Worm (Caenorhabditis elegans): ENCODE data around the gene stip-1.

stip-1 gene

DNA sequence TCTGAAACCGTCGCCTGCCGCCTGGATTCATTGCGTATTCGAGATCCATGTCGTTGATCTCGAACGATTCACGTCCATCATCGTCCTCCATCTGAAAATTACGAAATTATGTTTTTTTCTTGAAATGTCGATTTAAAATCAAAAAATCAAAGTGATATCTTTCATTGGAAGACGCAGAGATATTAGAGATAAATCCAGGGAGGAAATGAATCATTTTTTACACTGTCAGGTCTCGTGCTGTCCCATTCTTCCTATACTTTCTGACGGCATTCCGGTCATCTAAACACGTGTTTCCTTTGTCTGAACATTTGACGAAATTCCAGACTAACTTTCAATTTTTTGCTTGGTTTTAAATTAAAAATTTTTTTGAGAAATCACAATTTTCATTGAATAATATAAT is at the start of gene stip-1:
TSS of gene stip-1 (minus strand) at position 98 of the 400 bp plus-strand sequence.
- TF ChIP-seq nhr-28 (tag; optimal IDR thresholded peaks at IDR 0.05) (no peak), mxl-2 (GFP tag; conservative IDR thresholded peaks at IDR 0.05) (no peak), unc-62 (GFP tag; optimal IDR thresholded peaks at IDR 0.05 in 1 of 2) (no peak), unc-62 (tag; optimal IDR thresholded peaks at IDR 0.05) (no peak), rbr-2 (tag; optimal IDR thresholded peaks at IDR 0.05) (no peak), mxl-3 (GFP tag; optimal IDR thresholded peaks at IDR 0.05) (peak; percentile 25), spr-3 (GFP tag; optimal IDR thresholded peaks at IDR 0.05) (no peak), duxl-1 (tag; optimal IDR thresholded peaks at IDR 0.05; ENCODE audit: poor library complexity) (no peak)

DNA sequence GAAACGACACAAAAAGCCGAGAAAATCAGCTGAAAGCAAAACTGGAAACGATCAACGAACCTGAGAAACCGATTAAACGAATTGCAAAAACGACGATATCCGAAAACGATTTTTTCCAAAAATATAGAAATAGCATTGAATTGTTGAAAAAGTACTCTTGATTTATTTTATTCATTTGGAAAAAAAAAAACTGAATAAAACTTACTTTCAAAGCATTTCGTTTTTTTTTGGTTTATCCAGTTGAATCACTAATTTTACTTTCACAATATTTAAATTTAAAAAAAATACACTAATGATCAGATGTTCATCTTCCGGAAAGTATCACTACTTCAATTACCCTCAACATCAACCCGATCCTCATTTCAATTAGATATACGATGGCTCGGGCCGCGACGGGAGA is 46.8 kb upstream of the stip-1 start, which contains the start of gene T09F3.5:
TSS of gene T09F3.5 (plus strand) at position 301 of the 400 bp plus-strand sequence.
- no peak for TF ChIP-seq lin-1 (GFP tag; IDR thresholded peaks at IDR 0.05)
- no peak for TF ChIP-seq mxl-3 (GFP tag; optimal IDR thresholded peaks at IDR 0.05)
- no peak for TF ChIP-seq fkh-10 (GFP tag; optimal IDR thresholded peaks at IDR 0.05)
- no peak for TF ChIP-seq F37D6.2 (tag; optimal IDR thresholded peaks at IDR 0.05)
- TF ChIP-seq zfp-2 (tag; optimal IDR thresholded peaks at IDR 0.05): no peak
- TF ChIP-seq nhr-28 (tag; optimal IDR thresholded peaks at IDR 0.05): no peak
- TF ChIP-seq Y75B8A.6 (GFP tag; IDR thresholded peaks at IDR 0.05): no peak
- TF ChIP-seq dmd-9 (GFP tag; IDR thresholded peaks at IDR 0.05): no peak
- TF ChIP-seq unc-130 (GFP tag; optimal IDR thresholded peaks at IDR 0.05): no peak
- TF ChIP-seq skn-1 (tag; optimal IDR thresholded peaks at IDR 0.05): no peak
- TF ChIP-seq ZK337.2 (GFP tag; IDR thresholded peaks at IDR 0.05): no peak
- TF ChIP-seq nhr-102 (tag; optimal IDR thresholded peaks at IDR 0.05): no peak

DNA sequence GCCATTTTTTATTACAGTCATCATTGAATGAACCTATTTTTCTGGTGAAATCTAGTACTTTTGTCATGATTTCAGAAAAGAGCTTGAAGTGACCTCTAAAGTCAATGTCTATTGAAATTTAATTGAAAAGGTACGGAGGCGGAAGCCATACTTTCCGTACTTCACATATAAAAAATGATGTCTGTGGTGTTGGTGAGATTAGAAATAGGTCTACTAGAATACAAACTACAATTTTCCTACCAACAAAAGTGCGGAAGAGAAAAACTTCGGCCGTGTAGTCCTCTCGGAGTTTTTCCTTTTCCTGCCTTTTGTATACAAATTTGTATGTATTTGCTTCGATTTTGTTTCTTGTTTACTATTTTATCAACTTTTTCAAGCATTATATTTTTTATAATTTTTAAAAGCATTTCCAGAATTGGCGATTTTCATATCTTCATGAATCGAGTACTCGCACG is 45.5 kb upstream of the stip-1 start, which contains the start of gene T09F3.4:
TSS of gene T09F3.4 (plus strand) at position 405 of the 455 bp plus-strand sequence.
- TF ChIP-seq dve-1 (tag; optimal IDR thresholded peaks at IDR 0.05; ENCODE audit: insufficient read depth): peak; percentile 67
- TF ChIP-seq hlh-11 (tag; optimal IDR thresholded peaks at IDR 0.05): peak; percentile 13
- TF ChIP-seq ZK337.2 (GFP tag; IDR thresholded peaks at IDR 0.05): 0 out of 2 replicates have a peak, but pooled peaks have one; percentile 54
- TF ChIP-seq lin-38 (GFP tag; IDR thresholded peaks at IDR 0.05): peak; percentile 61
- TF ChIP-seq unc-130 (GFP tag; optimal IDR thresholded peaks at IDR 0.05): peak; percentile 78
- TF ChIP-seq ceh-82 (tag; optimal IDR thresholded peaks at IDR 0.05): no peak
- TF ChIP-seq T26A8.4 (GFP tag; IDR thresholded peaks at IDR 0.05): no peak
- no peak for TF ChIP-seq tag-97 (GFP tag; IDR thresholded peaks at IDR 0.05)
- no peak for TF ChIP-seq nhr-111 (GFP tag; optimal IDR thresholded peaks at IDR 0.05)
- no peak for TF ChIP-seq F44E2.7 (GFP tag; IDR thresholded peaks at IDR 0.05)
- TF ChIP-seq nhr-28 (tag; optimal IDR thresholded peaks at IDR 0.05): peak; percentile 95
- TF ChIP-seq T20F7.1 (GFP tag; optimal IDR thresholded peaks at IDR 0.05): peak; percentile 66
- 0 out of 4 replicates have a peak, but pooled peaks of 1 of the 2 experiments have one; percentile 6 for TF ChIP-seq madf-5 (GFP tag; IDR thresholded peaks at IDR 0.05)
- peak; percentile 8 for TF ChIP-seq rbr-2 (tag; optimal IDR thresholded peaks at IDR 0.05)
- no peak for TF ChIP-seq lin-39 (tag; optimal IDR thresholded peaks at IDR 0.05)
- TF ChIP-seq ceh-62 (tag; optimal IDR thresholded peaks at IDR 0.05): no peak
- TF ChIP-seq mes-2 (tag; optimal IDR thresholded peaks at IDR 0.05; ENCODE audit: poor library complexity, severe bottlenecking): peak; percentile 97
- TF ChIP-seq dpl-1 (GFP tag; optimal IDR thresholded peaks at IDR 0.05): peak; percentile 69
- TF ChIP-seq daf-16 (GFP tag; optimal IDR thresholded peaks at IDR 0.05): no peak
- peak; percentile 9 for TF ChIP-seq daf-16 (tag; optimal IDR thresholded peaks at IDR 0.05)
- TF ChIP-seq skn-1 (tag; optimal IDR thresholded peaks at IDR 0.05): no peak
- no peak for TF ChIP-seq F37D6.2 (tag; optimal IDR thresholded peaks at IDR 0.05)
- no peak for TF ChIP-seq nhr-42 (GFP tag; IDR thresholded peaks at IDR 0.05)
- TF ChIP-seq hlh-30 (tag; optimal IDR thresholded peaks at IDR 0.05; ENCODE audit: insufficient read depth): peak; percentile 28
- TF ChIP-seq snpc-1.2 (GFP tag; IDR thresholded peaks at IDR 0.05): peak; percentile 39; the same call in 1 of the 2 replicates
- peak; percentile 23; the same call in 1 of the 2 replicates for TF ChIP-seq dmd-6 (GFP tag; IDR thresholded peaks at IDR 0.05)
- TF ChIP-seq lsy-2 (tag; optimal IDR thresholded peaks at IDR 0.05): peak in 1 of 2 experiments; percentile 86
- no peak for TF ChIP-seq zip-11 (GFP tag; IDR thresholded peaks at IDR 0.05)
- peak; percentile 66 for TF ChIP-seq mep-1 (tag; optimal IDR thresholded peaks at IDR 0.05)
- peak in 1 of 2 experiments; percentile 83 for TF ChIP-seq hif-1 (tag; optimal IDR thresholded peaks at IDR 0.05)
- no peak for TF ChIP-seq pha-4 (GFP tag; IDR thresholded peaks at IDR 0.05)
- TF ChIP-seq pha-4 (tag; optimal IDR thresholded peaks at IDR 0.05): peak; percentile 40
- TF ChIP-seq nhr-6 (tag; optimal IDR thresholded peaks at IDR 0.05): peak; percentile 64
- no peak for TF ChIP-seq sdz-12 (GFP tag; optimal IDR thresholded peaks at IDR 0.05)

Measured in whole organism, L4 larva.